Fruit fly (Drosophila melanogaster): ENCODE data around the gene slou.

DNA sequence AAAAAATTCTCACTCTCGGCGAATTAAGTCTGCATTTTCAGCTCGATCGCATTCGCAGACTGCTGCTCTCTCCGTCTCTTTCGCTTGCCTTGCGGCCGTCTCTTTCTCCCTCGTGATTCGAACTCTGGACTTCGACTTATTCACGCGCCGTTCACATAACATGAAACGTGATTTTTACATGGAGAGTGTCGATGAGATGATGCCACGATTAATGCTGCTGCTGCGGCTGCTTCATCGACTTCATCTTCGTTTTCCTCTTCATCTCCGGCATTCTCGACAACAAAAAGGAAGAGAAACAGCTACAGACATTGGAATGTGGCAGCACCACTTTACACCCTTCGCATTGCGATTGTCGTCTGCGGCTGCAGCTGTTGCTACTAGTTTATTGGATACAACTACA is 42.7 kb upstream of the slou start:
- TF ChIP-seq Sry-δ (GFP tag; optimal IDR thresholded peaks at IDR 0.05) (no peak), CkIIα-i1 (GFP tag; IDR thresholded peaks at IDR 0.05) (no peak), nom (GFP tag; optimal IDR thresholded peaks at IDR 0.05) (peak; percentile 96)

Data from whole organism, embryonic.